Worm (Caenorhabditis elegans) whole organism, L1 larva: ENCODE measurements around the gene str-57.

Experiments used
- ama-1 ChIP-seq: fragments of 150-350 bp; optimal IDR thresholded peaks from 2 replicates; lab custom pipeline; 2014
- ceh-63 ChIP-seq: fragments of 200-800 bp; sonication (Bioruptor generic); optimal IDR thresholded peaks from 2 replicates; lab custom pipeline; 2018; ENCODE audit warnings: mild to moderate bottlenecking, missing genetic modification characterization, missing compliant biosample characterization
- dsc-1 ChIP-seq: sonication (generic microtip); optimal IDR thresholded peaks from 2 replicates; lab custom pipeline; 2016; ENCODE audit warnings: mild to moderate bottlenecking, missing genetic modification characterization, missing compliant biosample characterization
- ets-5 ChIP-seq: fragments of 200-800 bp; sonication (Bioruptor generic); IDR thresholded peaks from 2 replicates; pipeline ENCODE4 v1.3.6; 2022; ENCODE audit warnings: missing genetic modification characterization, missing compliant biosample characterization
- fos-1 ChIP-seq: fragments of 150-350 bp; optimal IDR thresholded peaks from 2 replicates; lab custom pipeline; 2014; ENCODE audit warnings: missing biosample characterization, missing genetic modification characterization
- mdl-1 ChIP-seq, 2 experiments: fragments of 150-350 bp; optimal IDR thresholded peaks; 2 replicates each; lab custom pipeline; 2014 to 2017; ENCODE audit warnings: missing biosample characterization in 2 of 2, missing genetic modification characterization in 2 of 2, inconsistent platforms in 1 of 2
- nhr-11 ChIP-seq: fragments of 150-350 bp; optimal IDR thresholded peaks from 2 replicates; lab custom pipeline; 2014; ENCODE audit warnings: missing biosample characterization, missing genetic modification characterization
- nhr-237 ChIP-seq: fragments of 150-350 bp; optimal IDR thresholded peaks from 2 replicates; lab custom pipeline; 2014; ENCODE audit warnings: missing biosample characterization, missing genetic modification characterization
- nhr-71 ChIP-seq: sonication (generic microtip); optimal IDR thresholded peaks from 2 replicates; lab custom pipeline; 2016; ENCODE audit warnings: mild to moderate bottlenecking, missing genetic modification characterization, moderate library complexity, missing compliant biosample characterization
- nhr-77 ChIP-seq: fragments of 150-350 bp; optimal IDR thresholded peaks from 2 replicates; lab custom pipeline; 2014; ENCODE audit warnings: missing biosample characterization, missing genetic modification characterization
- snpc-4 ChIP-seq: fragments of 150-350 bp; optimal IDR thresholded peaks from 2 replicates; lab custom pipeline; 2014; ENCODE audit warnings: missing biosample characterization, missing genetic modification characterization
- unc-130 ChIP-seq: fragments of 150-350 bp; optimal IDR thresholded peaks from 2 replicates; lab custom pipeline; 2017; ENCODE audit warnings: missing biosample characterization, missing genetic modification characterization, inconsistent platforms
- unc-62 ChIP-seq: fragments of 150-350 bp; optimal IDR thresholded peaks from 2 replicates; lab custom pipeline; 2014; ENCODE audit warnings: missing biosample characterization, missing genetic modification reagents, missing genetic modification characterization
- unc-98 ChIP-seq: fragments of 200-800 bp; sonication (Bioruptor generic); IDR thresholded peaks from 2 replicates; pipeline ENCODE4 v1.3.6; 2022; ENCODE audit warnings: missing genetic modification characterization, missing compliant biosample characterization

DNA sequence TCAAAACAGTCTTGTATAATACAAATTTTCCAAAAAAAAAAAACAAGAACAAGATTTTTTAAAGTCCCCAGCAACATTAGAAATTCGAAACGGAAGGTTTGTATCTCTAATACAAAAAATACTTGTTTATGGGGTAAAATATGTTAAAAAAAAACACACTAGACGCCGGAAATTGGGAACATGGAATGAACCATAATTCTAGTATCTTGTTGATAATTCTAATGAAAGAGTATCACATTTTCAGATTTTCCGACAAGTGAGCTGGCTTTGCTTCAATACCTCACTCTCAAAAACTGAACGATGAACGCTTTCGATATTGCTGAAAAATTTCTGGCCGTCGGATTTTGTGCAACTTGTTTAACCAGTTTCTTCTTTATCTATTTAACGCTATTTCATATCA, 27.2 kb downstream of the str-57 start, which contains the start of gene str-60:
- TF ChIP-seq ceh-63 (GFP tag; lab: Kevin White, UChicago) (no peak), nhr-237 (tag; lab: Kevin White, UChicago) (no peak), ama-1 (lab: Kevin White, UChicago) (no peak), unc-130 (no peak), ets-5 (GFP tag; lab: Robert Waterston, UW) (no peak), nhr-71 (tag; lab: Kevin White, UChicago) (no peak), fos-1 (no peak), unc-62 (GFP tag; lab: Kevin White, UChicago) (no peak), nhr-11 (tag; lab: Kevin White, UChicago) (no peak), nhr-77 (tag; lab: Kevin White, UChicago) (no peak), snpc-4 (tag; lab: Kevin White, UChicago) (no peak), unc-98 (GFP tag; lab: Robert Waterston, UW) (no peak), mdl-1 (tag; optimal IDR thresholded peaks at IDR 0.05; lab: Kevin White, UChicago) (no peak), dsc-1 (tag; lab: Kevin White, UChicago) (no peak)
